Worm (Caenorhabditis elegans) whole organism, L2 larva: ENCODE measurements around the gene R11H6.5.

Source experiments
- C34F6.9 ChIP-seq: fragments of 150-350 bp; optimal IDR thresholded peaks from 2 replicates; lab custom pipeline; 2014; ENCODE audit warnings: missing biosample characterization, missing genetic modification characterization
- lin-13 ChIP-seq: fragments of 150-350 bp; optimal IDR thresholded peaks from 2 replicates; lab custom pipeline; 2014; ENCODE audit warnings: missing biosample characterization, missing genetic modification reagents, missing genetic modification characterization
- nhr-11 ChIP-seq: fragments of 150-350 bp; optimal IDR thresholded peaks from 2 replicates; lab custom pipeline; 2014; ENCODE audit warnings: missing biosample characterization, missing genetic modification characterization
- nhr-237 ChIP-seq: fragments of 150-350 bp; optimal IDR thresholded peaks from 2 replicates; lab custom pipeline; 2014; ENCODE audit warnings: missing biosample characterization, missing genetic modification characterization
- unc-55 ChIP-seq: fragments of 150-350 bp; sonication (generic microtip); optimal IDR thresholded peaks from 3 replicates; lab custom pipeline; 2014; ENCODE audit warnings: missing biosample characterization, missing genetic modification reagents, missing genetic modification characterization
- unc-62 ChIP-seq: fragments of 150-350 bp; optimal IDR thresholded peaks from 2 replicates; lab custom pipeline; 2014; ENCODE audit warnings: missing biosample characterization, missing genetic modification reagents, missing genetic modification characterization

DNA sequence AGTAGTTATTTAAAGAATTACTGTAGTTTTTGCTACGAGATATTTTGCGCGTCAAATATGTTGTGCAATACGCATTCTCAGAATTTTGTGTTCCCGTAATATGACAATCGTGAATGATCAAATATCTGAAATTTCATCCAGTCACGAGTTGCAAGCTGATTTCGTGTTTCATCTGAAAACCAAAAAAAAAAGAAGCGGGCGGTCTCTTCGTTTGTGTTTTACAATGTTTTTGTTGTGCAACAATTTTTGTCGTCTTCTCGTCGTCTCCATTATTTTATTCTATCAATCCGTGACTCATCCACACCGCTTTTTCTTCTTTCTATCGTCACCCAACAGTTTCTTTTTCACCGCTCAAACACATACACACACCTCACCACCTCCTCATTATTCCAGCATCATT is 2.4 kb downstream of the R11H6.5 start, which contains the start of gene R11H6.4:
- no peak for TF ChIP-seq nhr-237 (tag; lab: Kevin White, UChicago)
- TF ChIP-seq unc-55 (GFP tag; lab: Kevin White, UChicago) = no peak
- no peak for TF ChIP-seq C34F6.9
- no peak for TF ChIP-seq unc-62
- TF ChIP-seq nhr-11 = no peak
- no peak for TF ChIP-seq lin-13 (GFP tag; lab: Kevin White, UChicago)
